Worm (Caenorhabditis elegans): ENCODE results near the gene srx-45.

DNA sequence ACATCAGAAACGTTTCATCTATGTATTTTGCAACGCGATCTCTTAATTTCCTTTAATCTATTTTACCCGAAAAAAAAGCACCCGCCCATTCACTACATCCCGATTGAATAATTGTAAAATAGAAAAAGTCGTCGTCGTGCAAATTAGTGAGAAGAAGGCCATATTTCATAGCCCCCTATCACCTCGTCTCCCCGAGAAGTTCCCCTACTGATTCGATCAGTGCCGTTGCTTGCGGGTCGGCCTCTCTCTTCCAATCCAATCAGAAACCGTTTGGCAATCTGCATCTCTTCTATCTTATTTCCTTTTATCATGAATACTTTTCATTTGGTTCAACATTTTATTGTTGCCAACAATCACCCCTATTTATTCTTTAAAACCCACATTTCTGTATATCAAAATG, 7.4 kb downstream of the srx-45 start:
- TF ChIP-seq nhr-11 (tag; optimal IDR thresholded peaks at IDR 0.05), result no peak
- TF ChIP-seq pha-4 (tag; optimal IDR thresholded peaks at IDR 0.05), result no peak
- no peak for TF ChIP-seq nfya-1 (tag; optimal IDR thresholded peaks at IDR 0.05)
- no peak for TF ChIP-seq nhr-232 (tag; optimal IDR thresholded peaks at IDR 0.05)
- no peak for TF ChIP-seq ama-1 (optimal IDR thresholded peaks at IDR 0.05)
- no peak for TF ChIP-seq dmd-4 (tag; optimal IDR thresholded peaks at IDR 0.05; ENCODE audit: borderline replicate concordance)
- TF ChIP-seq sox-4 (tag; optimal IDR thresholded peaks at IDR 0.05), result no peak
- no peak for TF ChIP-seq ets-4 (tag; optimal IDR thresholded peaks at IDR 0.05)
- TF ChIP-seq ceh-30 (tag; optimal IDR thresholded peaks at IDR 0.05), result no peak
- no peak for TF ChIP-seq ttx-3 (tag; optimal IDR thresholded peaks at IDR 0.05)
- TF ChIP-seq elt-2 (tag; optimal IDR thresholded peaks at IDR 0.05), result no peak
- TF ChIP-seq ceh-2 (tag; optimal IDR thresholded peaks at IDR 0.05), result no peak
